Worm (Caenorhabditis elegans) whole organism, L4/young adult: ENCODE data around the gene F20C5.6.

Source experiments
- W03F9.2 ChIP-seq: fragments of 150-350 bp; optimal IDR thresholded peaks from 2 replicates; lab custom pipeline; 2014; ENCODE audit warnings: missing biosample characterization, missing genetic modification characterization
- dao-5 ChIP-seq: sonication (generic microtip); optimal IDR thresholded peaks from 2 replicates; lab custom pipeline; 2016; ENCODE audit warnings: missing genotype, missing genetic modification characterization, moderate library complexity, missing compliant biosample characterization
- him-1 ChIP-seq: sonication (generic microtip); optimal IDR thresholded peaks from 2 replicates; lab custom pipeline; 2016; ENCODE audit warnings: missing genotype, missing genetic modification reagents, missing genetic modification characterization, missing compliant biosample characterization

DNA sequence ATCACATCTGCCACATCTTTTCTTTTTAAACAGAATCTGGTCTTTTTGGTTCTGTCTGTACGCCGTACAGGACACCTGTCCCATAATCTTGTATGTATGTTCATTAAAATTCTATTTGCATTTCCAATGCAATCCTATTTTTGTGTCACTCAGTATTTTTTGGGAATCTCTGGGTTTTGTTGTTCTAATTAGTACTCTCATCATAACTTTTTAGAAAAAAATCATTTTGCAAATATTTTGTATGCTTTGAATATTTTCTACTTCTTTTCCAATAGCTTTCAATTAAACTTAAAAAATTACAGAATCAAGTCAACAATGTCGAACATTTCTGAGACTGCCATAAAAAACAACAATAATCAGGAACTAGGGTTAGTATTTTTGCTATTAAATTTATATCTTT is 47.0 kb upstream of the F20C5.6 start, which contains the start of gene T28C6.3:
- no peak for TF ChIP-seq dao-5
- no peak for TF ChIP-seq him-1 (tag; lab: Kevin White, UChicago)
- no peak for TF ChIP-seq W03F9.2 (tag; lab: Kevin White, UChicago)
